Worm (Caenorhabditis elegans): Measurements from ENCODE around the gene Y67H2A.7.

Gene Y67H2A.7

ce11 chrIV:13297746-13298145 lies 5.8 kb upstream of the Y67H2A.7 start, which contains the start of the genes Y67H2A.2 and micu-1 (continued):
- TF ChIP-seq ceh-27 (GFP tag; optimal IDR thresholded peaks at IDR 0.05) (peak; percentile 16), C06A6.2 (GFP tag; conservative IDR thresholded peaks at IDR 0.05) (no peak), madf-10 (tag; optimal IDR thresholded peaks at IDR 0.05) (peak; percentile 16), lir-1 (GFP tag; conservative IDR thresholded peaks at IDR 0.05) (no peak), aptf-2 (GFP tag; conservative IDR thresholded peaks at IDR 0.05) (no peak), die-1 (tag; optimal IDR thresholded peaks at IDR 0.05) (no peak), lin-54 (GFP tag; optimal IDR thresholded peaks at IDR 0.05) (peak; percentile 40), lin-40 (tag; optimal IDR thresholded peaks at IDR 0.05) (peak; percentile 75), rcor-1 (GFP tag; IDR thresholded peaks at IDR 0.05) (no peak), attf-6 (GFP tag; IDR thresholded peaks at IDR 0.05) (0 out of 2 replicates have a peak, but pooled peaks have one; percentile 40), nhr-120 (GFP tag; IDR thresholded peaks at IDR 0.05) (no peak), ets-4 (GFP tag; optimal IDR thresholded peaks at IDR 0.05) (no peak), lin-26 (GFP tag; IDR thresholded peaks at IDR 0.05) (no peak), pbrm-1 (GFP tag; IDR thresholded peaks at IDR 0.05) (peak; percentile 66; the same call in 1 of the 2 replicates), madf-3 (GFP tag; IDR thresholded peaks at IDR 0.05) (0 out of 2 replicates have a peak, but pooled peaks have one; percentile 32), nfya-1 (tag; optimal IDR thresholded peaks at IDR 0.05; ENCODE audit: borderline replicate concordance, insufficient read depth) (no peak), ceh-100 (GFP tag; IDR thresholded peaks at IDR 0.05) (no peak), nhr-80 (tag; optimal IDR thresholded peaks at IDR 0.05) (no peak), ama-1 (optimal IDR thresholded peaks at IDR 0.05) (no peak), ama-1 (GFP tag; optimal IDR thresholded peaks at IDR 0.05) (no peak), cebp-1 (GFP tag; IDR thresholded peaks at IDR 0.05) (no peak), cebp-1 (tag; optimal IDR thresholded peaks at IDR 0.05) (peak; percentile 51), unc-62 (GFP tag; optimal IDR thresholded peaks at IDR 0.05) (no peak), madf-6 (GFP tag; IDR thresholded peaks at IDR 0.05) (peak; percentile 40), nfyb-1 (GFP tag; IDR thresholded peaks at IDR 0.05) (peak; percentile 29; the same call in 1 of the 2 replicates), mel-28 (tag; optimal IDR thresholded peaks at IDR 0.05; ENCODE audit: borderline replicate concordance) (no peak), ZK185.1 (tag; optimal IDR thresholded peaks at IDR 0.05; ENCODE audit: poor library complexity, severe bottlenecking) (no peak), dpl-1 (GFP tag; optimal IDR thresholded peaks at IDR 0.05) (no peak), ztf-3 (GFP tag; optimal IDR thresholded peaks at IDR 0.05) (no peak), B0336.3 (GFP tag; IDR thresholded peaks at IDR 0.05) (0 out of 2 replicates have a peak, but pooled peaks have one; percentile 33), nhr-27 (tag; optimal IDR thresholded peaks at IDR 0.05) (no peak), him-1 (tag; optimal IDR thresholded peaks at IDR 0.05) (no peak), somi-1 (GFP tag; optimal IDR thresholded peaks at IDR 0.05) (no peak)

- TF ChIP-seq B0261.1 (tag; optimal IDR thresholded peaks at IDR 0.05) (no peak), die-1 (tag; optimal IDR thresholded peaks at IDR 0.05) (no peak), nfya-2 (GFP tag; IDR thresholded peaks at IDR 0.05) (no peak), F33H1.4 (GFP tag; IDR thresholded peaks at IDR 0.05) (no peak), mes-4 (tag; optimal IDR thresholded peaks at IDR 0.05) (no peak), unc-62 (GFP tag; optimal IDR thresholded peaks at IDR 0.05) (no peak), madf-10 (tag; optimal IDR thresholded peaks at IDR 0.05) (no peak), ekl-4 (GFP tag; IDR thresholded peaks at IDR 0.05) (no peak), F10E7.11 (tag; optimal IDR thresholded peaks at IDR 0.05) (no peak), K12H6.12 (tag; optimal IDR thresholded peaks at IDR 0.05) (no peak), F57A8.1 (GFP tag; optimal IDR thresholded peaks at IDR 0.05) (no peak), F22D6.2 (tag; optimal IDR thresholded peaks at IDR 0.05) (no peak), hrde-1 (tag; optimal IDR thresholded peaks at IDR 0.05; ENCODE audit: borderline replicate concordance) (no peak), sdz-38 (tag; optimal IDR thresholded peaks at IDR 0.05) (no peak), Y95B8A.8 (GFP tag; IDR thresholded peaks at IDR 0.05) (no peak)
Observed at ce11 chrIV:13299648-13300047, 3.9 kb upstream of the Y67H2A.7 start.
